Worm (Caenorhabditis elegans) whole organism, mixed stage, embryonic: Measurements from ENCODE around the gene T28A8.3.

Experiments used
- bed-3 ChIP-seq: fragments of 200-800 bp; sonication (Bioruptor generic); optimal IDR thresholded peaks from 3 replicates; lab custom pipeline; 2018; ENCODE audit warnings: mild to moderate bottlenecking, missing genetic modification characterization, moderate library complexity, missing compliant biosample characterization
- blmp-1 ChIP-seq: fragments of 150-350 bp; optimal IDR thresholded peaks from 2 replicates; lab custom pipeline; 2014; ENCODE audit warnings: missing biosample characterization, missing genetic modification characterization
- ceh-39 ChIP-seq: fragments of 150-350 bp; optimal IDR thresholded peaks from 2 replicates; lab custom pipeline; 2014; ENCODE audit warnings: missing biosample characterization, missing genetic modification characterization
- ceh-83 ChIP-seq: fragments of 200-800 bp; sonication (Bioruptor generic); optimal IDR thresholded peaks from 2 replicates; lab custom pipeline; 2018; ENCODE audit warnings: mild to moderate bottlenecking, missing genetic modification characterization, missing compliant biosample characterization
- cnd-1 ChIP-seq: fragments of 200-800 bp; sonication (Bioruptor generic); optimal IDR thresholded peaks from 2 replicates; lab custom pipeline; 2018; ENCODE audit warnings: mild to moderate bottlenecking, missing genetic modification characterization, missing compliant biosample characterization
- drap-1 ChIP-seq: fragments of 200-800 bp; sonication (Bioruptor generic); optimal IDR thresholded peaks from 3 replicates; lab custom pipeline; 2018; ENCODE audit warnings: mild to moderate bottlenecking, missing genetic modification characterization, missing compliant biosample characterization
- elt-1 ChIP-seq: sonication (generic microtip); optimal IDR thresholded peaks from 2 replicates; lab custom pipeline; 2017; ENCODE audit warnings: missing genetic modification characterization, mild to moderate bottlenecking, missing compliant biosample characterization, antibody characterized with exemption, moderate library complexity, borderline replicate concordance; ENCODE audit not compliant: insufficient read depth
- ham-2 ChIP-seq: fragments of 200-800 bp; sonication (Bioruptor generic); optimal IDR thresholded peaks from 2 replicates; lab custom pipeline; 2018; ENCODE audit warnings: mild to moderate bottlenecking, missing genetic modification characterization, missing compliant biosample characterization
- hlh-1 ChIP-seq: fragments of 150-350 bp; optimal IDR thresholded peaks from 2 replicates; lab custom pipeline; 2014; ENCODE audit warnings: missing biosample characterization, missing genetic modification reagents, missing genetic modification characterization
- lin-13 ChIP-seq: fragments of 150-350 bp; optimal IDR thresholded peaks from 2 replicates; lab custom pipeline; 2014; ENCODE audit warnings: missing biosample characterization, missing genetic modification characterization
- lin-32 ChIP-seq: fragments of 200-800 bp; sonication (Bioruptor generic); optimal IDR thresholded peaks from 2 replicates; lab custom pipeline; 2018; ENCODE audit warnings: mild to moderate bottlenecking, missing genetic modification characterization, missing compliant biosample characterization
- lsy-2 ChIP-seq: fragments of 150-350 bp; optimal IDR thresholded peaks from 2 replicates; lab custom pipeline; 2014; ENCODE audit warnings: missing biosample characterization, missing genetic modification characterization
- mab-5 ChIP-seq: fragments of 150-350 bp; optimal IDR thresholded peaks from 2 replicates; lab custom pipeline; 2014; ENCODE audit warnings: missing biosample characterization, missing genetic modification characterization
- mep-1 ChIP-seq: fragments of 150-350 bp; optimal IDR thresholded peaks from 2 replicates; lab custom pipeline; 2017; ENCODE audit warnings: missing biosample characterization, missing genetic modification reagents, missing genetic modification characterization, inconsistent platforms
- nhr-12 ChIP-seq: fragments of 150-350 bp; optimal IDR thresholded peaks from 2 replicates; lab custom pipeline; 2014; ENCODE audit warnings: missing biosample characterization, missing genetic modification characterization
- nhr-2 ChIP-seq: fragments of 150-350 bp; optimal IDR thresholded peaks from 2 replicates; lab custom pipeline; 2014; ENCODE audit warnings: missing biosample characterization, missing genetic modification characterization
- nhr-237 ChIP-seq: fragments of 150-350 bp; optimal IDR thresholded peaks from 2 replicates; lab custom pipeline; 2014; ENCODE audit warnings: missing biosample characterization, missing genetic modification characterization
- nhr-28 ChIP-seq: fragments of 150-350 bp; optimal IDR thresholded peaks from 2 replicates; lab custom pipeline; 2014; ENCODE audit warnings: missing biosample characterization, missing genetic modification characterization
- pha-4 ChIP-seq: fragments of 150-350 bp; optimal IDR thresholded peaks from 2 replicates; lab custom pipeline; 2018; ENCODE audit warnings: missing biosample characterization, missing genetic modification reagents, missing genetic modification characterization
- sem-2 ChIP-seq: fragments of 200-800 bp; sonication (Bioruptor generic); optimal IDR thresholded peaks from 2 replicates; lab custom pipeline; 2018; ENCODE audit warnings: mild to moderate bottlenecking, missing genetic modification characterization, missing compliant biosample characterization
- snpc-4 ChIP-seq: fragments of 150-350 bp; optimal IDR thresholded peaks from 2 replicates; lab custom pipeline; 2014; ENCODE audit warnings: missing biosample characterization, missing genetic modification characterization
- sptf-1 ChIP-seq: sonication (generic microtip); optimal IDR thresholded peaks from 2 replicates; lab custom pipeline; 2017; ENCODE audit warnings: mild to moderate bottlenecking, missing genetic modification characterization, moderate library complexity, missing compliant biosample characterization
- tbx-8 ChIP-seq: fragments of 200-800 bp; sonication (Bioruptor generic); optimal IDR thresholded peaks from 2 replicates; lab custom pipeline; 2018; ENCODE audit warnings: mild to moderate bottlenecking, missing genetic modification characterization, moderate library complexity, missing compliant biosample characterization
- unc-120 ChIP-seq: sonication (generic microtip); optimal IDR thresholded peaks from 2 replicates; lab custom pipeline; 2017; ENCODE audit warnings: missing genetic modification characterization, missing compliant biosample characterization; ENCODE audit not compliant: poor library complexity, severe bottlenecking
- unc-39 ChIP-seq: fragments of 150-350 bp; optimal IDR thresholded peaks from 2 replicates; lab custom pipeline; 2014; ENCODE audit warnings: missing biosample characterization, missing genetic modification characterization
- unc-62 ChIP-seq: fragments of 150-350 bp; optimal IDR thresholded peaks from 2 replicates; lab custom pipeline; 2014; ENCODE audit warnings: missing biosample characterization, missing genetic modification reagents, missing genetic modification characterization
- zip-8 ChIP-seq: fragments of 150-350 bp; optimal IDR thresholded peaks from 2 replicates; lab custom pipeline; 2014; ENCODE audit warnings: missing biosample characterization, missing genetic modification characterization
- ztf-11 ChIP-seq: fragments of 150-350 bp; optimal IDR thresholded peaks from 2 replicates; lab custom pipeline; 2014; ENCODE audit warnings: missing biosample characterization, missing genetic modification characterization

T28A8.3 gene

DNA sequence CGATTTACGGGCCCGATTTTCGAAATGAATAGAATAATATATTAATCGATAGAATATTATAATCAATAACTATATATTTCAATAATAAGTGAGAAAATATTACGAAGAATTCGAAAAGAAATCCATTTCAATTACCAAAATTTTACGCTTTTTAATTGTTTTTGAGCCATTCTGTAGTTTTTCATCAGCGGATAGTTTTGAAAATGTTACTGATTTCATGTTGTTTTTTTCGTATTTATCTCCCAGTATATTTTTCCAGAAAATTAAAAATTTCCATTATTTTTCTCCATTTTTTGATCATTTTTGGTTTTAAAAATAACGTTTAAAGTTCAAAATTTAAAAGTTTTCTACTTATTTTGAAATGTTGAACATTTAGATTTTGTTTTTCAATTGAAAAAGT lies at the start of gene T28A8.3:
TSS of gene T28A8.3 (plus strand) at position 301 of the 400 bp plus-strand sequence.
- TF ChIP-seq bed-3 (GFP tag; lab: Kevin White, UChicago) (no peak), ceh-83 (GFP tag; lab: Kevin White, UChicago) (no peak), drap-1 (no peak), unc-120 (no peak), tbx-8 (no peak), lin-13 (tag; lab: Kevin White, UChicago) (no peak)

DNA sequence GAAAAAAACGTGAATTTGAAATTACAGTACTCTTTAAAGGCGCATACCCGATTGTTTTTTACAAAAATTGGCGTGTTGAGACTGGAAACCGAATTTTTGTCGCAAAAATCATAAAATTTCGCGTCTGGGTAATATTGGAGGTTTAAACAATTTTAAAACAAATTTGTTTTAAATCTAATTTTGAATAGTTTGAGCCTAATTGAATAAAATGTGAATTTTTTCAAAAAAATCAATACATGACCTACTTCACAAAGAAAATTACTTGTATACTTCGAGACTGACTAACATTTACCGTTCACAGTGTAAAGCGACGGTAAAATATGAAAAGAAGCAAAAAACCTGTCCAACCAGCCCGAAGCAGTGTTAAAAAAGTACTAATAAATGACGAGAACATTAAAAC lies 48.5 kb upstream of the T28A8.3 start:
- TF ChIP-seq drap-1 (no peak), pha-4 (tag; lab: Kevin White, UChicago) (no peak), zip-8 (no peak), blmp-1 (tag; lab: Kevin White, UChicago) (no peak)

DNA sequence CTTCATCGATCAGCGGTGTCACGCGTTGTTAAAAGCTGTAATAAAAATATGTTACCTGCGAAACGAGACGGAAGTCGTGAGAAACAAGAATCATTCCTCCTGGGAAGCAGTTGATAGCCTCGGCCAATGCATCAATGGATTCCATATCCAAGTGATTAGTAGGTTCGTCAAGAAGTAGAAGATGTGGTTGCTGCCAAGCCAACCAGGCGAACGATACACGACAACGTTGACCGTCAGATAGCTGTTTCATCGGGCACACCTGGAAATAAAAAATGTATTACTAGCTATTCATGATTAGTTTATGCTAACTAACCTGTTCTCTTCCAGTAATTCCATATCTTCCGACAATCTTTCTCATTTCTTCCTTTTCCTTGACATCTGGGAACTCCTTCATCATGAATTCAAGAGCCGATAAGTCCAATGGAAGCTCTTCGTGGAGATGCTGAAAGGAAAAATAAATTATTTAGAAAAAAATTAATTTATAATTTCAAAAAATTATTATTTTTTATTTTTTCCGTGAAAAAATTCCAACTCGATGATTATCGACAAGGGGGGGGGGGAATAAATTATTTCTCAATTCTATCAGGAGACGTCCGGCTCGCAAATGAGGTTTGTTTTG lies 46.7 kb upstream of the T28A8.3 start, which contains the start of gene tag-164:
TSS of gene tag-164 (plus strand) at position 569 of the 619 bp plus-strand sequence.
- TF ChIP-seq elt-1 (no peak), ham-2 (GFP tag; lab: Kevin White, UChicago) (no peak), hlh-1 (tag; lab: Kevin White, UChicago) (no peak)

DNA sequence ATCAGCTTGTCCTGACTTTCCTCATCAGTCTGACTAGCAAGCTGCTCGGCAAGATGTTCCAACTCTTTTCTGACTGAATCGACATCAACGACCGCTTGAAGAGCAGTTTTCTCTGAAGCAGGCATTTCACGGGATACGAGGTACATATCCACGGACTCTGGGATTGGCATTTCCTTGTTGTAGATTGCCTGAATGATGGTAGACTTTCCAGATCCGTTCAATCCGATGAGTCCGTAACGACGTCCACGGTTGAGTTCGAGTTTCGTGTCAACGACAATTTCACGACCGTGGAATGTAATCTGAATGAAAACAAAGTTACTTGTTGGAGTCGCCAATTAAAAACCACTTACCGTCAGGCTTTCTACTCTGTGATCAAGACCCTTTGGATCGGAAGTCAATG lies 44.3 kb upstream of the T28A8.3 start:
- TF ChIP-seq mep-1 (tag; lab: Kevin White, UChicago): no peak
- TF ChIP-seq pha-4 (tag; lab: Kevin White, UChicago): no peak
- no peak for TF ChIP-seq ceh-39
- TF ChIP-seq mab-5 (tag; lab: Kevin White, UChicago): no peak
- no peak for TF ChIP-seq sem-2 (GFP tag; lab: Kevin White, UChicago)
- TF ChIP-seq unc-39 (tag; lab: Kevin White, UChicago): no peak
- TF ChIP-seq ceh-83 (GFP tag; lab: Kevin White, UChicago): no peak
- no peak for TF ChIP-seq nhr-237 (tag; lab: Kevin White, UChicago)
- TF ChIP-seq ham-2 (GFP tag; lab: Kevin White, UChicago): no peak
- no peak for TF ChIP-seq lsy-2 (tag; lab: Kevin White, UChicago)
- no peak for TF ChIP-seq nhr-28 (tag; lab: Kevin White, UChicago)
- TF ChIP-seq nhr-12 (tag; lab: Kevin White, UChicago): no peak
- TF ChIP-seq sptf-1 (tag; lab: Kevin White, UChicago): no peak
- no peak for TF ChIP-seq unc-120

DNA sequence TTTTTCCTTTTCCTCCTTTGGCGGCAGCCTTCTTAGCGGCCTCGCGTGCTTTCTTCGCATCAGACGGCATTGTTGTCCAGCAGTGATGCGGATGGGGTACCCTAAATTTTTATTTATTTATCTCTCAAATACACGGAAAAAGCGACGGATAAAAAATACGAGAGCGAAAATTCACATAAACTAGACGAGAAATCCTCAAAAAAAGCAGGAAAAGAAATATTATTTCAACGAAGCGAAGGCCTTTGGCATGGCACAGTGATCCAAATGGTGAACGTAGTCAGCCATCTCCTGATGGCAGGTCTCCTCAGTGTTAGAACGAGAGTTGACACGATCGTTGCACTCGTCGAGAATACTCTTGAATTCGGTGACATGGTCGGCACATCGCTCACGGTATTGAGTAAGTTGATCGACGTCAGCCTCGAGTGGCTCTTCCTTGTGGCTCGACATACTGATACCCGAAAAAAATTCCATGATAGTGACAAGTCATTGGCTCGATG lies 43.6 kb upstream of the T28A8.3 start, which contains the start of the genes abcf-2 and T27E9.2:
TSS of gene abcf-2 (minus strand) at position 101 of the 497 bp plus-strand sequence.
TSS of gene T27E9.2 (minus strand) at position 447 of the 497 bp plus-strand sequence.
- TF ChIP-seq cnd-1 (tag; lab: Kevin White, UChicago) (no peak), unc-62 (GFP tag; lab: Kevin White, UChicago) (no peak), elt-1 (no peak), mab-5 (tag; lab: Kevin White, UChicago) (no peak), lsy-2 (tag; lab: Kevin White, UChicago) (no peak), snpc-4 (tag; lab: Kevin White, UChicago) (no peak), nhr-28 (tag; lab: Kevin White, UChicago) (no peak), ztf-11 (tag; lab: Kevin White, UChicago) (no peak), mep-1 (tag; lab: Kevin White, UChicago) (no peak), nhr-2 (tag; lab: Kevin White, UChicago) (no peak), ceh-83 (GFP tag; lab: Kevin White, UChicago) (no peak), pha-4 (tag; lab: Kevin White, UChicago) (no peak), lin-32 (no peak), lin-13 (tag; lab: Kevin White, UChicago) (no peak)
